Worm (Caenorhabditis elegans): ENCODE results near the gene maph-9.

ce11 chrIV:7152409-7152808 is 4.0 kb upstream of the maph-9 start, which contains the start of gene col-113:
- TF ChIP-seq Y53F4B.3 (GFP tag; IDR thresholded peaks at IDR 0.05): no peak
- TF ChIP-seq sdz-38 (tag; optimal IDR thresholded peaks at IDR 0.05): no peak
- no peak for TF ChIP-seq dpff-1 (tag; optimal IDR thresholded peaks at IDR 0.05)
- no peak for TF ChIP-seq nhr-179 (tag; optimal IDR thresholded peaks at IDR 0.05)
- no peak for TF ChIP-seq let-526 (GFP tag; IDR thresholded peaks at IDR 0.05)

Data from whole organism, young adult.